Worm (Caenorhabditis elegans) whole organism, late embryonic: Measurements from ENCODE around the gene F01D5.6.

Source experiments
- ceh-2 ChIP-seq: sonication (generic microtip); optimal IDR thresholded peaks from 2 replicates; lab custom pipeline; 2016; ENCODE audit warnings: missing genotype, missing genetic modification characterization, missing compliant biosample characterization
- ceh-6 ChIP-seq: fragments of 200-800 bp; sonication (Bioruptor generic); optimal IDR thresholded peaks from 2 replicates; lab custom pipeline; 2018; ENCODE audit warnings: mild to moderate bottlenecking, missing genetic modification characterization, missing compliant biosample characterization

DNA sequence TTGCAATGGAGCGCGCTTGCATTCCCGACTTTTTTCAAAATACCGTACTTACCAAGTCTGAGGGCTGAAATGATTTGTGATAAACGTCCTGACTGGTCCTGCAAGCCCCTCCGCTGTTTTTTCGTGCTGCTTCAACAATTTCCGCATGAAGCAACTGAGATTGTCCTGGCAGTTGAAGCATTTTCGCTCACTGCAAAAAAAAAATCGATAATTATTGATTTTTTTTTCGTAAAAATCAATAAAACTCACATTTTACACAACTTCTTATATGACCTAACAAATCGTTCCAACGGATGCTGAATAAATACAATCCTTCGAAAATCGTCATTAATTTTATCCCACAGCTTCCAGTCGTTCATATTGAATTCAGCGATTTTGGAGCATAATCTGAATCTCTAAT lies 12.6 kb downstream of the F01D5.6 start:
- TF ChIP-seq ceh-6 (GFP tag; lab: Kevin White, UChicago), result no peak
- TF ChIP-seq ceh-2 (tag; lab: Kevin White, UChicago), result no peak
